Fruit fly (Drosophila melanogaster): ENCODE results near the gene Ir64a.

DNA sequence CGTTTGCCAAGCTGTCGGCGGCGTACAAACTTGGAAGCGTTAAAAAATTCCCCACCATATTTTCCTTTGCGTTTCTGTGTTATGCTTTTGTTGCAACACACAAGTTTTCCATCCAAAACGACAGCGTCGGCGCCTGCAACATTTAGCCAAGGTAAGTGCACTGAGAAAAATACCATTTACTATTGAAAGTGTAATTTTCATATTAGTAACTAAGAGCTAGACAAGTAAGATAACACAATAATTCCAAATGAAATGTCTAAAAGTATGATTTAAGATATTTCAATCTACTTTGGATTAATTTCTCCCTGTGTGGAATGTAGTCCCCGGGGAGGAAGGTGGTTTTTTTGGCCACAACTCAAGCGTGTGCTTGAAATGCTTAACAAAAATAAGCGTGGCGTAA lies 3.1 kb upstream of the Ir64a start:
- TF ChIP-seq usp (GFP tag; optimal IDR thresholded peaks at IDR 0.05) (no peak), EcR (GFP tag; optimal IDR thresholded peaks at IDR 0.05) (no peak)
